Fruit fly (Drosophila melanogaster): ENCODE measurements around the gene BicC.

Gene BicC

dm6 chr2L:16026693-16027092, 15.2 kb upstream of the BicC start:
- TF ChIP-seq Dfd (GFP tag; optimal IDR thresholded peaks at IDR 0.05) (no peak), Hr78 (GFP tag; optimal IDR thresholded peaks at IDR 0.05) (no peak), lola (GFP tag; optimal IDR thresholded peaks at IDR 0.05) (no peak), h (GFP tag; optimal IDR thresholded peaks at IDR 0.05) (no peak), rgr (GFP tag; optimal IDR thresholded peaks at IDR 0.05) (no peak), Hnf4 (GFP tag; optimal IDR thresholded peaks at IDR 0.05) (no peak), ey (GFP tag; optimal IDR thresholded peaks at IDR 0.05) (no peak), br (GFP tag; optimal IDR thresholded peaks at IDR 0.05) (no peak), GATAd (GFP tag; optimal IDR thresholded peaks at IDR 0.05) (no peak), woc (GFP tag; optimal IDR thresholded peaks at IDR 0.05) (no peak), N (GFP tag; optimal IDR thresholded peaks at IDR 0.05) (no peak), Myc (optimal IDR thresholded peaks at IDR 0.05) (no peak), Sp1 (GFP tag; optimal IDR thresholded peaks at IDR 0.05) (no peak), brk (GFP tag; optimal IDR thresholded peaks at IDR 0.05) (no peak), usp (GFP tag; optimal IDR thresholded peaks at IDR 0.05) (no peak), dmrt93B (GFP tag; optimal IDR thresholded peaks at IDR 0.05) (no peak), dsf (GFP tag; optimal IDR thresholded peaks at IDR 0.05; ENCODE audit: borderline replicate concordance) (no peak), tai (GFP tag; optimal IDR thresholded peaks at IDR 0.05) (no peak), Jra (GFP tag; optimal IDR thresholded peaks at IDR 0.05) (no peak)

- no peak for TF ChIP-seq lola (GFP tag; optimal IDR thresholded peaks at IDR 0.05)
- TF ChIP-seq tai (GFP tag; optimal IDR thresholded peaks at IDR 0.05) = no peak
- TF ChIP-seq Myc (optimal IDR thresholded peaks at IDR 0.05) = no peak
- no peak for TF ChIP-seq OdsH (GFP tag; optimal IDR thresholded peaks at IDR 0.05)
- no peak for TF ChIP-seq CG9705 (GFP tag; optimal IDR thresholded peaks at IDR 0.05)
- TF ChIP-seq Jra (GFP tag; optimal IDR thresholded peaks at IDR 0.05) = no peak
- no peak for TF ChIP-seq foxo (GFP tag; optimal IDR thresholded peaks at IDR 0.05)
- no peak for TF ChIP-seq usp (GFP tag; optimal IDR thresholded peaks at IDR 0.05)
- no peak for TF ChIP-seq ey (GFP tag; optimal IDR thresholded peaks at IDR 0.05)
- TF ChIP-seq sage (GFP tag; optimal IDR thresholded peaks at IDR 0.05) = no peak
Measured at dm6 chr2L:16040255-16040654, 1.6 kb upstream of the BicC start.

- no peak for TF ChIP-seq brk (GFP tag; optimal IDR thresholded peaks at IDR 0.05)
- TF ChIP-seq rgr (GFP tag; optimal IDR thresholded peaks at IDR 0.05) = no peak
- TF ChIP-seq dsf (GFP tag; optimal IDR thresholded peaks at IDR 0.05; ENCODE audit: borderline replicate concordance) = no peak
- TF ChIP-seq Jra (GFP tag; optimal IDR thresholded peaks at IDR 0.05) = no peak
- TF ChIP-seq Hnf4 (GFP tag; optimal IDR thresholded peaks at IDR 0.05) = no peak
- no peak for TF ChIP-seq sv (GFP tag; optimal IDR thresholded peaks at IDR 0.05)
- no peak for TF ChIP-seq usp (GFP tag; optimal IDR thresholded peaks at IDR 0.05)
- no peak for TF ChIP-seq Vsx2 (GFP tag; optimal IDR thresholded peaks at IDR 0.05; ENCODE audit: partially characterized antibody)
- TF ChIP-seq foxo (GFP tag; optimal IDR thresholded peaks at IDR 0.05) = no peak
- TF ChIP-seq sage (GFP tag; optimal IDR thresholded peaks at IDR 0.05) = no peak
- no peak for TF ChIP-seq Rel (GFP tag; optimal IDR thresholded peaks at IDR 0.05)
- TF ChIP-seq Rel (tag; optimal IDR thresholded peaks at IDR 0.05) = no peak
Measured at dm6 chr2L:16042385-16043071, 681 bp downstream of the BicC start.

- TF ChIP-seq Myc (optimal IDR thresholded peaks at IDR 0.05) (peak; percentile 64), N (GFP tag; optimal IDR thresholded peaks at IDR 0.05) (peak; percentile 83), brk (GFP tag; optimal IDR thresholded peaks at IDR 0.05) (no peak)
Measured at dm6 chr2L:16049647-16050046, 7.8 kb downstream of the BicC start, which contains the start of gene beat-Ia. TSS of gene beat-Ia (plus strand) at chr2L:16049965.

dm6 chr2L:16094697-16095096, 52.9 kb downstream of the BicC start, which contains the start of gene CG4891:
TSS of gene CG4891 (plus strand) at chr2L:16094997.
- TF ChIP-seq Abd-B (GFP tag; optimal IDR thresholded peaks at IDR 0.05) (no peak), br (GFP tag; optimal IDR thresholded peaks at IDR 0.05) (no peak), Hr83 (GFP tag; optimal IDR thresholded peaks at IDR 0.05; ENCODE audit: poor library complexity, severe bottlenecking) (no peak), Dfd (GFP tag; optimal IDR thresholded peaks at IDR 0.05) (no peak), Myc (optimal IDR thresholded peaks at IDR 0.05) (no peak), sv (GFP tag; optimal IDR thresholded peaks at IDR 0.05) (no peak), woc (GFP tag; optimal IDR thresholded peaks at IDR 0.05) (no peak), psq (GFP tag; optimal IDR thresholded peaks at IDR 0.05) (no peak), rgr (GFP tag; optimal IDR thresholded peaks at IDR 0.05) (no peak), CrebA (GFP tag; optimal IDR thresholded peaks at IDR 0.05; ENCODE audit: borderline replicate concordance) (no peak), Hnf4 (GFP tag; optimal IDR thresholded peaks at IDR 0.05) (no peak), dmrt93B (GFP tag; optimal IDR thresholded peaks at IDR 0.05) (no peak), sage (GFP tag; optimal IDR thresholded peaks at IDR 0.05) (no peak), OdsH (GFP tag; optimal IDR thresholded peaks at IDR 0.05) (no peak), fru (GFP tag; optimal IDR thresholded peaks at IDR 0.05) (no peak), usp (GFP tag; optimal IDR thresholded peaks at IDR 0.05) (no peak)

Data from whole organism, wandering third instar larva.